Fruit fly (Drosophila melanogaster) whole organism, prepupa: ENCODE data around the gene Hph.
A peak's percentile ranks its signal among the peaks of the same experiment; 100 is the strongest.

Experiments used
- Blimp-1 ChIP-seq: fragments of 200-800 bp; sonication (Bioruptor generic); optimal IDR thresholded peaks from 3 replicates; lab custom pipeline; 2017; ENCODE audit warnings: missing biosample characterization, missing genetic modification characterization, mild to moderate bottlenecking, moderate library complexity, missing genetic modification reagents
- CG10631 ChIP-seq: fragments of 200-800 bp; sonication (Bioruptor generic); optimal IDR thresholded peaks from 2 replicates; lab custom pipeline; 2016; ENCODE audit warnings: missing biosample characterization, missing genetic modification characterization
- CG11294 ChIP-seq: fragments of 200-800 bp; sonication (Bioruptor generic); IDR thresholded peaks from 2 replicates; pipeline ENCODE4 v1.3.6; 2022; ENCODE audit warnings: missing biosample characterization, missing genetic modification characterization
- CG11762 ChIP-seq: fragments of 200-800 bp; sonication (Bioruptor generic); optimal IDR thresholded peaks from 3 replicates; lab custom pipeline; 2016; ENCODE audit warnings: missing biosample characterization, missing genetic modification characterization; ENCODE audit not compliant: insufficient read depth
- CG16779 ChIP-seq: fragments of 200-800 bp; sonication (Bioruptor generic); optimal IDR thresholded peaks from 3 replicates; lab custom pipeline; 2017; ENCODE audit warnings: missing biosample characterization, mild to moderate bottlenecking, missing genetic modification characterization
- CG3032 ChIP-seq: fragments of 200-800 bp; optimal IDR thresholded peaks from 2 replicates; lab custom pipeline; 2019; ENCODE audit warnings: missing biosample characterization, mild to moderate bottlenecking, missing genetic modification characterization, moderate library complexity
- CG31627 ChIP-seq: fragments of 200-800 bp; sonication (Bioruptor generic); optimal IDR thresholded peaks from 3 replicates; lab custom pipeline; 2016; ENCODE audit warnings: missing biosample characterization, missing genetic modification characterization
- CG34406 ChIP-seq: fragments of 200-800 bp; sonication (Bioruptor generic); optimal IDR thresholded peaks from 3 replicates; lab custom pipeline; 2016; ENCODE audit warnings: missing biosample characterization, missing genetic modification characterization
- CG3919 ChIP-seq: fragments of 200-800 bp; sonication (Bioruptor generic); optimal IDR thresholded peaks from 3 replicates; lab custom pipeline; 2016; ENCODE audit warnings: missing biosample characterization, missing genetic modification characterization
- CG6163 ChIP-seq: fragments of 200-800 bp; sonication (Bioruptor generic); IDR thresholded peaks from 3 replicates; pipeline ENCODE4 v1.3.6; 2022; ENCODE audit warnings: missing biosample characterization, missing genetic modification characterization
- CG6276 ChIP-seq: fragments of 200-800 bp; sonication (Bioruptor generic); optimal IDR thresholded peaks from 2 replicates; lab custom pipeline; 2017; ENCODE audit warnings: missing biosample characterization, mild to moderate bottlenecking, missing genetic modification characterization
- CG6792 ChIP-seq: fragments of 200-800 bp; sonication (Bioruptor generic); optimal IDR thresholded peaks from 3 replicates; lab custom pipeline; 2016; ENCODE audit warnings: missing biosample characterization, missing genetic modification characterization
- CG6854 ChIP-seq: fragments of 200-800 bp; sonication (Bioruptor generic); optimal IDR thresholded peaks from 2 replicates; lab custom pipeline; 2017; ENCODE audit warnings: missing biosample characterization, mild to moderate bottlenecking, missing genetic modification characterization
- CG7368 ChIP-seq: fragments of 200-800 bp; sonication (Bioruptor generic); optimal IDR thresholded peaks from 3 replicates; lab custom pipeline; 2016; ENCODE audit warnings: missing biosample characterization, missing genetic modification characterization
- CG8119 ChIP-seq: fragments of 200-800 bp; sonication (Bioruptor generic); IDR thresholded peaks from 3 replicates; pipeline ENCODE4 v1.3.6; 2022; ENCODE audit warnings: missing biosample characterization, missing genetic modification characterization
- CG8319 ChIP-seq: fragments of 200-800 bp; sonication (Bioruptor generic); optimal IDR thresholded peaks from 3 replicates; lab custom pipeline; 2016; ENCODE audit warnings: missing biosample characterization, missing genetic modification characterization
- CG8632 ChIP-seq: fragments of 200-800 bp; sonication (Bioruptor generic); optimal IDR thresholded peaks from 3 replicates; lab custom pipeline; 2016; ENCODE audit warnings: missing biosample characterization, missing genetic modification characterization
- CG9139 ChIP-seq: fragments of 200-800 bp; sonication (Bioruptor generic); optimal IDR thresholded peaks from 3 replicates; lab custom pipeline; 2017; ENCODE audit warnings: missing biosample characterization, mild to moderate bottlenecking, missing genetic modification characterization
- Eip75B ChIP-seq: fragments of 200-800 bp; sonication (Bioruptor generic); optimal IDR thresholded peaks from 3 replicates; lab custom pipeline; 2016; ENCODE audit warnings: missing biosample characterization, missing genetic modification characterization
- Eip78C ChIP-seq: fragments of 200-800 bp; sonication (Bioruptor generic); peaks from one replicate; lab custom pipeline; 2016; ENCODE audit warnings: missing biosample characterization, missing genetic modification characterization
- Eip93F ChIP-seq: fragments of 200-800 bp; sonication (Bioruptor generic); optimal IDR thresholded peaks from 2 replicates; lab custom pipeline; 2016; ENCODE audit warnings: missing biosample characterization, mild to moderate bottlenecking, missing genetic modification characterization
- Ets21C ChIP-seq: fragments of 200-800 bp; sonication (Bioruptor generic); optimal IDR thresholded peaks from 3 replicates; lab custom pipeline; 2016; ENCODE audit warnings: missing biosample characterization, missing genetic modification characterization
- Hr39 ChIP-seq: fragments of 200-800 bp; sonication (Bioruptor generic); optimal IDR thresholded peaks from 2 replicates; lab custom pipeline; 2016; ENCODE audit warnings: missing biosample characterization, missing genetic modification characterization
- Hr4 ChIP-seq: fragments of 200-800 bp; sonication (Bioruptor generic); optimal IDR thresholded peaks from 3 replicates; lab custom pipeline; 2016; ENCODE audit warnings: missing biosample characterization, missing genetic modification characterization
- OdsH ChIP-seq: fragments of 200-800 bp; sonication (Bioruptor generic); optimal IDR thresholded peaks from 3 replicates; lab custom pipeline; 2016; ENCODE audit warnings: missing biosample characterization, missing genetic modification characterization
- Sox102F ChIP-seq: fragments of 200-800 bp; sonication (Bioruptor generic); optimal IDR thresholded peaks from 2 replicates; lab custom pipeline; 2016; ENCODE audit warnings: missing biosample characterization, mild to moderate bottlenecking, missing genetic modification characterization
- Sox14 ChIP-seq: fragments of 200-800 bp; sonication (Bioruptor generic); optimal IDR thresholded peaks from 3 replicates; lab custom pipeline; 2016; ENCODE audit warnings: missing biosample characterization, missing genetic modification characterization
- Sox15 ChIP-seq: fragments of 200-800 bp; sonication (Bioruptor generic); optimal IDR thresholded peaks from 3 replicates; lab custom pipeline; 2016; ENCODE audit warnings: missing biosample characterization, missing genetic modification characterization
- cyc ChIP-seq: fragments of 200-800 bp; sonication (Bioruptor generic); optimal IDR thresholded peaks from 3 replicates; lab custom pipeline; 2016; ENCODE audit warnings: missing biosample characterization, missing genetic modification characterization
- dac ChIP-seq: fragments of 200-800 bp; sonication (Bioruptor generic); optimal IDR thresholded peaks from 2 replicates; lab custom pipeline; 2017; ENCODE audit warnings: missing biosample characterization, mild to moderate bottlenecking, missing genetic modification characterization
- dsx ChIP-seq: fragments of 200-800 bp; optimal IDR thresholded peaks from 3 replicates; lab custom pipeline; 2019; ENCODE audit warnings: missing biosample characterization, mild to moderate bottlenecking, missing genetic modification characterization, moderate library complexity; ENCODE audit not compliant: poor library complexity, severe bottlenecking
- fd85E ChIP-seq: fragments of 200-800 bp; sonication (Bioruptor generic); optimal IDR thresholded peaks from 3 replicates; lab custom pipeline; 2016; ENCODE audit warnings: missing biosample characterization, missing genetic modification characterization
- fkh ChIP-seq: fragments of 200-800 bp; sonication (Bioruptor generic); optimal IDR thresholded peaks from 3 replicates; lab custom pipeline; 2017; ENCODE audit warnings: missing biosample characterization, mild to moderate bottlenecking, missing genetic modification characterization, moderate library complexity
- lz ChIP-seq: fragments of 200-800 bp; sonication (Bioruptor generic); optimal IDR thresholded peaks from 3 replicates; lab custom pipeline; 2016; ENCODE audit warnings: missing biosample characterization, missing genetic modification characterization
- net ChIP-seq: fragments of 200-800 bp; sonication (Bioruptor generic); optimal IDR thresholded peaks from 3 replicates; lab custom pipeline; 2016; ENCODE audit warnings: missing biosample characterization, missing genetic modification characterization
- pdm3 ChIP-seq: fragments of 200-800 bp; sonication (Bioruptor generic); optimal IDR thresholded peaks from 3 replicates; lab custom pipeline; 2016; ENCODE audit warnings: missing biosample characterization, missing genetic modification characterization
- spab ChIP-seq: fragments of 200-800 bp; sonication (Bioruptor generic); optimal IDR thresholded peaks from 2 replicates; lab custom pipeline; 2017; ENCODE audit warnings: missing biosample characterization, mild to moderate bottlenecking, missing genetic modification characterization, missing genetic modification reagents
- svp ChIP-seq: fragments of 200-800 bp; sonication (Bioruptor generic); peaks from one replicate; lab custom pipeline; 2016; ENCODE audit warnings: missing biosample characterization, missing genetic modification characterization
- topi ChIP-seq: fragments of 200-800 bp; sonication (Bioruptor generic); optimal IDR thresholded peaks from 3 replicates; lab custom pipeline; 2016; ENCODE audit warnings: missing biosample characterization, missing genetic modification characterization
- vri ChIP-seq: fragments of 200-800 bp; sonication (Bioruptor generic); optimal IDR thresholded peaks from 3 replicates; lab custom pipeline; 2016; ENCODE audit warnings: missing biosample characterization, mild to moderate bottlenecking, missing genetic modification characterization

The Hph gene

dm6 chr3R:5237215-5237614, 19.6 kb upstream of the Hph start, which contains the start of gene rtp:
rtp (minus strand) TSS chr3R:5237315.
- TF ChIP-seq CG10631 (GFP tag; lab: Kevin White, UChicago) (no peak), vri (GFP tag; lab: Kevin White, UChicago) (no peak), Eip75B (no peak), topi (GFP tag; lab: Kevin White, UChicago) (no peak), net (GFP tag; lab: Kevin White, UChicago) (no peak), CG8319 (GFP tag; lab: Kevin White, UChicago) (no peak), Blimp-1 (GFP tag; lab: Kevin White, UChicago) (no peak), CG6792 (no peak), spab (GFP tag; lab: Kevin White, UChicago) (no peak), lz (GFP tag; lab: Kevin White, UChicago) (no peak)

dm6 chr3R:5240721-5241120, 16.1 kb upstream of the Hph start, which contains the start of gene CG33293:
CG33293 (minus strand) TSS chr3R:5240735.
- TF ChIP-seq OdsH (no peak), Hr4 (GFP tag; lab: Kevin White, UChicago) (no peak)

dm6 chr3R:5246950-5247349, 9.9 kb upstream of the Hph start:
- TF ChIP-seq svp (GFP tag; lab: Kevin White, UChicago) (peak; percentile 86), Eip78C (GFP tag; lab: Kevin White, UChicago) (peak; percentile 25), vri (GFP tag; lab: Kevin White, UChicago) (peak; percentile 43), spab (GFP tag; lab: Kevin White, UChicago) (no peak), CG6854 (GFP tag; lab: Kevin White, UChicago) (peak; percentile 20)

- peak; percentile 61 for TF ChIP-seq Eip78C (GFP tag; lab: Kevin White, UChicago)
- no peak for TF ChIP-seq pdm3
- TF ChIP-seq CG3032, result peak; percentile 6
- TF ChIP-seq Blimp-1 (GFP tag; lab: Kevin White, UChicago), result no peak
- TF ChIP-seq CG6163 (GFP tag; lab: Robert Waterston, UW), result no peak
- no peak for TF ChIP-seq CG8119 (GFP tag; lab: Robert Waterston, UW)
Measured at dm6 chr3R:5249308-5249707, 7.5 kb upstream of the Hph start.

dm6 chr3R:5250530-5251242, 6.2 kb upstream of the Hph start:
- TF ChIP-seq Ets21C, result peak; percentile 7
- TF ChIP-seq Blimp-1 (GFP tag; lab: Kevin White, UChicago), result no peak
- TF ChIP-seq CG9139, result peak; percentile 11
- peak; percentile 6 for TF ChIP-seq Sox15 (GFP tag; lab: Kevin White, UChicago)
- TF ChIP-seq svp (GFP tag; lab: Kevin White, UChicago), result peak; percentile 82
- TF ChIP-seq Sox102F (GFP tag; lab: Kevin White, UChicago), result peak; percentile 57
- TF ChIP-seq CG34406 (GFP tag; lab: Kevin White, UChicago), result peak; percentile 33
- TF ChIP-seq Eip78C (GFP tag; lab: Kevin White, UChicago), result peak; percentile 81
- peak; percentile 38 for TF ChIP-seq CG6276 (GFP tag; lab: Kevin White, UChicago)
- TF ChIP-seq vri (GFP tag; lab: Kevin White, UChicago), result peak; percentile 54
- peak; percentile 66 for TF ChIP-seq cyc (GFP tag; lab: Kevin White, UChicago)
- peak; percentile 27 for TF ChIP-seq CG8632 (GFP tag; lab: Kevin White, UChicago)
- peak; percentile 35 for TF ChIP-seq CG11762
- TF ChIP-seq CG3032, result peak; percentile 54
- no peak for TF ChIP-seq fkh (GFP tag; lab: Kevin White, UChicago)
- peak; percentile 7 for TF ChIP-seq dsx (GFP tag; lab: Kevin White, UChicago)
- peak; percentile 66 for TF ChIP-seq CG31627 (GFP tag; lab: Kevin White, UChicago)
- peak; percentile 62 for TF ChIP-seq Eip75B
- TF ChIP-seq dac (GFP tag; lab: Kevin White, UChicago), result peak; percentile 62
- peak; percentile 76 for TF ChIP-seq Hr4 (GFP tag; lab: Kevin White, UChicago)
- TF ChIP-seq CG3919 (GFP tag; lab: Kevin White, UChicago), result peak; percentile 78
- TF ChIP-seq Sox14 (GFP tag; lab: Kevin White, UChicago), result peak; percentile 47
- TF ChIP-seq CG7368, result peak; percentile 54
- TF ChIP-seq Hr39 (GFP tag; lab: Kevin White, UChicago), result peak; percentile 71
- TF ChIP-seq pdm3, result peak; percentile 67
- no peak for TF ChIP-seq CG11294 (GFP tag; lab: Robert Waterston, UW)
- TF ChIP-seq fd85E (GFP tag; lab: Kevin White, UChicago), result peak; percentile 10
- TF ChIP-seq CG6792, result peak; percentile 57
- peak; percentile 82 for TF ChIP-seq CG6163 (GFP tag; lab: Robert Waterston, UW)
- peak; percentile 73; the same call in 2 of the 3 replicates for TF ChIP-seq CG8119 (GFP tag; lab: Robert Waterston, UW)
- peak; percentile 68 for TF ChIP-seq CG10631 (GFP tag; lab: Kevin White, UChicago)
- TF ChIP-seq Eip93F (GFP tag; lab: Kevin White, UChicago), result peak; percentile 14
- peak; percentile 24 for TF ChIP-seq spab (GFP tag; lab: Kevin White, UChicago)
- TF ChIP-seq CG16779 (tag; lab: Kevin White, UChicago), result peak; percentile 43
